Fruit fly (Drosophila melanogaster) whole organism: ENCODE results near the gene lbe.

Source experiments
- Dll ChIP-seq: fragments of >200 bp; optimal IDR thresholded peaks from 2 replicates; lab custom pipeline; 2017
- psq ChIP-seq: fragments of >200 bp; optimal IDR thresholded peaks from 2 replicates; lab custom pipeline; 2017
- usp ChIP-seq: fragments of >200 bp; optimal IDR thresholded peaks from 2 replicates; lab custom pipeline; 2017; ENCODE audit warnings: missing biosample characterization, missing genetic modification characterization, mixed read lengths

DNA sequence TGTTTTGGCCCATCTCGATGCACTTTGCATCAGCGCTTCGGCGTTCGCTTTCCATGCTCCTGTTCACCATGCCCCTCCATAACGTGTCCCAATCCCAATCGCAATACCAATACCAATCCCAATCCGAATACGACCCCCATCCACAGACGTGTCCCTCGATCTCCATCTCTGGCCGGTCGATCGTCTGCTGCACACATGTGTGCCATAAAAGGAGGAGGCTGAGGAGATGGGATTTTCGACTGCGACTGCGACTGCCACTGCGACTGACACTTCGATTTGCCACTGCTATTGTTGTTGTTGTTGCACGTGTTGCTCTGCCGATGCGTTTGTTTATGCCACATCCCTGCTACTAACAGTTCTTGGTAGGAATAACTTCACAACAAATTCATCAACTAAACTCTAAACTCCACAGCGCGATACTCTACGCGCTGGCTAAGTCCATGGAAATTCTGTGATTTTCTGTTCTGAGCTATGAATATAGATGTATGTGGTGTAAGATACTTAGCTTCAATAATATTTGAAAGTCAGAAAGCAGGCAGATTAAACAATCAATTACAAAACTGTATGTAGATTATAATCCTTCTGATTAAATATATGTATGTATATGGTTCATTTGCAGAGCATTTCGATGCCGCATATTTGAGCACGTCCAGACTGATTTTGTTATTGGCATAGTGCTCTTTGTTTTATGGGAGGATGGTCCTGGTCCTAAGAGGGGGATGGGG, 53.2 kb downstream of the lbe start:
- TF ChIP-seq usp (GFP tag; lab: Kevin White, UChicago): no peak
- no peak for TF ChIP-seq psq (lab: Kevin White, UChicago)
- TF ChIP-seq Dll: no peak
